Worm (Caenorhabditis elegans): ENCODE results near the gene pus-1.

The pus-1 gene

DNA sequence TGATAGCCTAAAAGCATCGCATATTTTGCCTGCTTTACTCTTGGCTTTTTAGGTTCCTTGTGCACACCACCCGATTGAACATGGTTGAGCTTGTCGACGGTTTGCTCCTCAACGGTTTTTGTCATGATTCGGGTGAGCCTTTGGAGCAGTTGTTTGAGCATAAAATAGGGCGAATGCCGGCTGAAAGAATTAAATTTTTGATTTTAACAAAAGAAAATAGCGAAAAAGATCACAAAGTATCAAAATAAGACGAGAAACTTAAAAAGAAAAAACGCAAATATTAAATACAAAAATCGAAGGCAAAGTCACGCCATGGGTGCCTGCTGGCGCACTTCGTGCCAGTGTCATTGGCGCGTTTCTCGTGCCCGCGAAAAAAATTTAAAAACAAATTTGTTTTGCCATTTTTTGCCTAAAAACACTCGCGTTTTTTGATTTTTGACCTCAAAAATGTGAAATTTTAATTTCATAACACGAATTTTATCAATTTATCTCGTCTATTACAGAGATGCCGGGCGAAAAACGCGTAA, at the start of gene pus-1, which contains the start of gene ctps-1:
Gene pus-1 (minus strand): TSS at position 125 of the 527 bp plus-strand sequence.
Gene ctps-1 (plus strand): TSS at position 51 of the 527 bp plus-strand sequence.
- TF ChIP-seq dao-5 (tag; optimal IDR thresholded peaks at IDR 0.05) = no peak
- TF ChIP-seq W03F9.2 (tag; optimal IDR thresholded peaks at IDR 0.05) = peak; percentile 59

DNA sequence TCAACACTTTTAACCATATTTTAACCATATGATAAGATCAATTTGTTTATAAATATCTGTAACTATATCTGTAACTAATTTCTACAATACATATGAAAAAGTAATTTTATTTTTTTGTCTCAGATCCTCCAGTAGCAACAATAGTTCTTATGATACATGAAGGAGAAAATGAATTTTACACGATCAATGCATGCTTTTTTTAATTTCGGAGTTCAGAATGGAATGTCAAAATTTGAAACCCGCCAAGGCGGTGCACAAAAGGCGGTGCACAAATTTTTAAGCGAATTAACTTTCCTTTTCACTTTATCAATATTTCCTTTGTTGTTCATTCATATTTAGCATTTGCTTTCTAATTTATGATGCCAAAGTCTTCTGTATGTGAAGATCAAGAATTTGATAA, 48.2 kb upstream of the pus-1 start, which contains the start of gene clec-25:
Gene clec-25 (plus strand): TSS at position 301 of the 400 bp plus-strand sequence.
- no peak for TF ChIP-seq W03F9.2 (tag; optimal IDR thresholded peaks at IDR 0.05)
- no peak for TF ChIP-seq him-1 (tag; optimal IDR thresholded peaks at IDR 0.05)
- no peak for TF ChIP-seq dao-5 (tag; optimal IDR thresholded peaks at IDR 0.05)

DNA sequence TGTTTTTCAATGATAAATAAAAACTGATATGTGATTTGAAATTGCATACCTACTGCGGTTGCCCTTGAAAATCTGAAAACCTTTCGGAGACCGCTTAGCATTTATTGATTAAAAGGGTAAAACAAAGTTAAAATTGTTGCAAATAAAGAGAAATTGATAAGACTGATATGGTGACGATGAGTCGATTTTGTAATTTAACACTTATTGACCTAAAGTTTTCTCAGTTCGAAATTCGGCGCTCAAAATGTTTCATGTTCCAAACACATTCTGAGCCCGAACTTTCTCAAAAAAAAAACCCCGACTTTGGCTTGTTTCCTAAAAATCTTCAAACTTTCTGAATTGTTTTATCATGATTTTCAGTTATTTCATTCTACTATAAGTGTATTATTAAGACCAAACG, 46.2 kb upstream of the pus-1 start, which contains the start of gene clec-40:
Gene clec-40 (minus strand): TSS at position 101 of the 400 bp plus-strand sequence.
- no peak for TF ChIP-seq him-1 (tag; optimal IDR thresholded peaks at IDR 0.05)

DNA sequence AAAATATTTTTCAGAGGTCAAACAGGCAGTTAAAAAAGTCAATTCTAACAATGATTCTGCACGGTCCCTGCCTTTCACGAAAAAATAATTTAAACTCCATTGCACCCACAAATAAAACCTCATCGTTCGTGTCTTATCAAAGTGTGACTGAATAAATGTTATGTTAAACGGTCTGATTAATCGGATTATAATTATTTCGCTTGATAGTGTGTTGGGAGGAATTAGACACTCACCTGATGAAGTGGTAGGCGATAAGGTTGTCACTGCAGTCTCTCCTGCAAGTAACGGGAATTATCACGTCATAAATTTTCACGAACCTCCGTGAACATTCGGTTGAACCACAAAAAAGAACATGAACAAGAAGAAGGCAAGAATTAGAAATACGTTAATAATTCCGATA, 45.5 kb upstream of the pus-1 start:
- TF ChIP-seq W03F9.2 (tag; optimal IDR thresholded peaks at IDR 0.05) (no peak), dao-5 (tag; optimal IDR thresholded peaks at IDR 0.05) (no peak), him-1 (tag; optimal IDR thresholded peaks at IDR 0.05) (no peak)

DNA sequence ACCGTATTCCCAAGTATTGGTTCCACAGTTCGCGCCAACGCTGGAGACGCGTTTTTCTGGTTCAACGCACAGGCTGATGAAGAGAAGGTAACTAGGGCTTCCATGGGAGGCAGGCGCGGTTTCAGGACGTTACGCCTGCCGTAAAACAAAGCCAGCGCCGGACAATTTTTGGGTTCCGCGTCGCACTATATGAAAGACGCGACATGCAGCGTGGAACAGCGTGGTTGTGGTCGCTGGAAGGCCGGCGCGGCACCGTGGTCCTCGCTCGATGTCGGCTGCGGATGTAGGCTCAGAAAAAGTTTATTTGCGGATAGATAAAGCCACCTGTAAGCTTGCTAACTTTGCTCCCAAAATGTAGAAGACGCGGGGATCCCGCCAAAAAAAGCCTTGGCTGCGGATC, 43.7 kb upstream of the pus-1 start:
- TF ChIP-seq W03F9.2 (tag; optimal IDR thresholded peaks at IDR 0.05) (no peak), dao-5 (tag; optimal IDR thresholded peaks at IDR 0.05) (no peak), him-1 (tag; optimal IDR thresholded peaks at IDR 0.05) (no peak)

DNA sequence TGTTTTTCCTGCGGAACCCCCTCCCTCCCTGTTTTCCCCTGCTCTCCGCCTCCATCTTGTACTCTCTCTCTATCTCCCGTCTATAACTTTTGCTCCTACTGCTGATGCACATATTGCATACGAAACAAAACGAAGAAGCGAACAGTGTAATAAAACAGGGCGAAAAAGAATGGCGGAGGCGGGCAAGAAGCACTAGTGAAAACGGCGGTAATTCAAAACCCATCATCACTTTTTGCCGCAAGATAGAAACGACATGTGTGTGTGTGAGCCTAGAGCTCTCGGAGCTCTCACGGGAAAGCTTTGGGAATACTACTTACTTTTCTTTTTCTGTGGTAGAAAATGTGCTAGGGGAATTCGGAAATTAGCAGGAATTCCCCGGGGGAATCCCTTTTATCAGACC, 41.3 kb upstream of the pus-1 start:
- TF ChIP-seq dao-5 (tag; optimal IDR thresholded peaks at IDR 0.05) = no peak
- TF ChIP-seq him-1 (tag; optimal IDR thresholded peaks at IDR 0.05) = no peak
- no peak for TF ChIP-seq W03F9.2 (tag; optimal IDR thresholded peaks at IDR 0.05)

DNA sequence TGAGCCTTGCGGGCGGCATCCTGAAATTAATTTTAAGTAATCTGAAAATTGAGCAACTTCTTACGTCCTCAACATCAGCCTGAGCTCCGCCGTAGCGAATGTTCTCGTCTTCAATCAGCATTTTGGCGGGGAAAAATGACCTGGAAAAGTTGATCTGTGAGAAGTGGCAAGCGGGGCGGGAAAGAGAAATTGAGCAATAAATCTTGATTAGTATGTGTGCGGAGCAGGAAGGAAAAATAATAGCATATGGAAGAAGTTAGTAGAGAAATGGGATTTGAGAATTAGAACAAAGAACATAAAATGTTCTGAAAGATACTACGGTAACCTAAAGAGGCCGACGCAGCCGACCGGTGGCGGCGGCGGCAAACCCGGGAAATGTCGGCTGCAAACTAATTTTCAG, 40.2 kb upstream of the pus-1 start, which contains the start of gene tni-3:
Gene tni-3 (minus strand): TSS at position 140 of the 400 bp plus-strand sequence.
- TF ChIP-seq him-1 (tag; optimal IDR thresholded peaks at IDR 0.05) = no peak
- no peak for TF ChIP-seq W03F9.2 (tag; optimal IDR thresholded peaks at IDR 0.05)
- TF ChIP-seq dao-5 (tag; optimal IDR thresholded peaks at IDR 0.05) = no peak

DNA sequence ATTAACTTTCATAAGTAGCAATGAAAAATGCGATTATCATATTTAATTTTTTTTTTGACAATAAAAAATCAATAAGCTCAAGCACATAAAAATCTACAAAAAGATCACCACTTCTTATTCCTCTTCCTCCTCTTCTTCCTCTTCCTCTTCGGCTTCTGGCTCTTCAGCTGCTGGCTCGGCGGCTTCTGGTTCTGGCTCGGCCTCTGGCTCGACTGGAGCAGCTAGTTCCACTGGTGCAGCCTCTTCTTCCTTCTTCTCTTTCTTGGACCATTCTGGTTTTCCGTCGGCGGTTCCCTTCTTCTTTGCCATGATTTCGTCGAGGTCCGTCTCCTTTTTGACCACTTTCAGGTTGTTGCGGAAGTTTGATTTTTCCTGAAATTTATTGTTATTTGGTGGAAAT, 38.9 kb upstream of the pus-1 start:
- no peak for TF ChIP-seq dao-5 (tag; optimal IDR thresholded peaks at IDR 0.05)
- TF ChIP-seq him-1 (tag; optimal IDR thresholded peaks at IDR 0.05) = no peak
- TF ChIP-seq W03F9.2 (tag; optimal IDR thresholded peaks at IDR 0.05) = no peak

DNA sequence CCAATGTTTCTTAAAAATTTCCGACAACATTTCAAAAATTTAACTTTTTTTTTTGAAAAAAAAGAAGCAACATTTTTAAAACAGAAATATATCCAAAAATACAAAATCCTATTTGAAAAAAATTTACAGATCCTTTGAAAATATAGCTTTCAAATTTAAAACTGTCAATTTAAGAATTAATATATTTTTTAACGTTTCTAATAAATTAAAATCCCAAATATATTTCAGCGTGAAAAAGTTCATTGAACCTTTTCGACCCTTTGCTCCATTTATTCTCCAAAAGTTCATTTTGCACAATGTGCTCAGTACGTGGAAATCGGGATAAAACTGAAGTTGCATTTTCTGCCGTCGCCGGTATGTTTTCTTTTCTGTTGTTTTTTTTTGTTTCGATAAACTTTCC, 38.1 kb upstream of the pus-1 start, which contains the start of gene phy-3:
Gene phy-3 (plus strand): TSS at position 301 of the 400 bp plus-strand sequence.
- TF ChIP-seq him-1 (tag; optimal IDR thresholded peaks at IDR 0.05) (no peak), dao-5 (tag; optimal IDR thresholded peaks at IDR 0.05) (no peak), W03F9.2 (tag; optimal IDR thresholded peaks at IDR 0.05) (no peak)

DNA sequence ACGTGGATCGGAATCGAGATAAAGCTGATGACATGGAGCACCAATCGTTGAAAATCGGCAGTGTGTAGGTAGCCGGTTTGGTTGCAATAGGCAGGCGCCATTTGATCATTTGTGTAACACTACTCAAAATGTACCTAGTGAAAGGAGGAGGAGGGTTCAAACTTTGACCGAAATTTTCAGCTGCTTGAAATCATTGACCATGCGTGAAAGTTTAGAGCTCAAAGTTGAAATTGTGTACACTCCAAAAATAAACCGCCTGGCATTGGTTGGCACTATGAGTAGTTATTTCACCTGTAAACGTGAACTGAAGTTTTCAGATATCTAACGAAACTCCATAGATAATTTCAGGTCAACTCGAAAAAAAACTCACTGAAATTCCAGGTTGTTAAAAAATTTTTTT, 37.2 kb upstream of the pus-1 start, which contains the start of gene srh-215:
Gene srh-215 (minus strand): TSS at position 101 of the 400 bp plus-strand sequence.
- TF ChIP-seq him-1 (tag; optimal IDR thresholded peaks at IDR 0.05) (no peak), W03F9.2 (tag; optimal IDR thresholded peaks at IDR 0.05) (no peak), dao-5 (tag; optimal IDR thresholded peaks at IDR 0.05) (no peak)

DNA sequence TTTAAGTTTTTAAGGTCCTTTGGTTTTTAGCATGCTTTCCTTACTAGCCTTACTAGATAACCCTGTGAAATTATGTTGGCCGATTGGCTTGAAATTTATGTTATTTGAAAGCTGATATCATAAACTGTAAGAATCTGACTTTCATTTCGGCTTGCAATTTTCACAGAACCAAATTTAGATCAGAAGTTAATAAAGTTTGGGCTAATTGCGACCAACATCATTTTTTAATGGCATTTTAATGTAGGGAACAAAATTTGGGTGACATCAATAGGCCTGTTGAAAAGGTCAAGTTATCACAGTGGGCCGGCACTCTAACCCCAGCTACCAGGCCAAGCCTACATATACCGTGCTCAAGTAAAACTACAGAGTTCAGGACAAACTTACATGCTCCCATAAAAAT, 36.6 kb upstream of the pus-1 start:
- no peak for TF ChIP-seq him-1 (tag; optimal IDR thresholded peaks at IDR 0.05)
- TF ChIP-seq W03F9.2 (tag; optimal IDR thresholded peaks at IDR 0.05) = no peak
- no peak for TF ChIP-seq dao-5 (tag; optimal IDR thresholded peaks at IDR 0.05)

DNA sequence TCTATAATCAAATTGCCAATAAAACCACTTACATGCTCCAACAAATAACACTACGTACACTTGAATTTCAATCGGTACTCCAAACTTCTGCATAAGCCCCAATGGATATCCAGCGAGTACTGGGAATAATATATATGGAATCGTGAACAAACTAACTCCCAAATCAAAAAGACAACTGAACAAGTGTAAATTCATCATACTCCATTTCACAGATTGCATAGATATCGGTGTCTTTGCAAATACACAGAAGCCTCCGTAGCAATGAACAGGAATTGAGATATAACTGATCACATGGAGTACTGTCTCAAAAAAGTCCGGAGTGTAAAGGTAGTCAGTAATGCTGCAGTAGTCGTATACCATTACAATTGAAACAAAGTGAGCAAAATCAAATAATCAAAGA, 34.6 kb upstream of the pus-1 start, which contains the start of gene srh-214:
Gene srh-214 (minus strand): TSS at position 360 of the 400 bp plus-strand sequence.
- TF ChIP-seq him-1 (tag; optimal IDR thresholded peaks at IDR 0.05) (no peak), W03F9.2 (tag; optimal IDR thresholded peaks at IDR 0.05) (no peak), dao-5 (tag; optimal IDR thresholded peaks at IDR 0.05) (no peak)

DNA sequence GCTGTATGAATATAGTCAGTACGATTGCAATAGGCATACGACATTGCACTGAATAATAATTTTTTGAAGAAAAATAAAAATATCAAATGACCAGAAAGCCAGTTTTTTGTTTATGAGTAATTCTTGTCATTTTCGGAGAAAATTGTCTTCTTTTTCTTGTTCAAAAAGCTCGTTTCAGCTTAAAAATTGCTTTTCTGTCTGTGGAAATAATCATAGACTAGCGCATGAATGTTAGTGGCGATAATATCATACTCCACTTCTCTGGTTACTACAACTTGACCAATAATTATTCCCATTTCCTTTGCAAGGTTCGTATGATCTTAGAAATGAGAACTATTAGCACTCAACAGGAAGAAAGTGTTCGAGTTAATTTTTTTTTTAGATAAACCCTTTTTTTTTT, 32.7 kb upstream of the pus-1 start, which contains the start of gene srh-216:
Gene srh-216 (minus strand): TSS at position 101 of the 400 bp plus-strand sequence.
- TF ChIP-seq dao-5 (tag; optimal IDR thresholded peaks at IDR 0.05) (no peak), W03F9.2 (tag; optimal IDR thresholded peaks at IDR 0.05) (no peak), him-1 (tag; optimal IDR thresholded peaks at IDR 0.05) (no peak)

DNA sequence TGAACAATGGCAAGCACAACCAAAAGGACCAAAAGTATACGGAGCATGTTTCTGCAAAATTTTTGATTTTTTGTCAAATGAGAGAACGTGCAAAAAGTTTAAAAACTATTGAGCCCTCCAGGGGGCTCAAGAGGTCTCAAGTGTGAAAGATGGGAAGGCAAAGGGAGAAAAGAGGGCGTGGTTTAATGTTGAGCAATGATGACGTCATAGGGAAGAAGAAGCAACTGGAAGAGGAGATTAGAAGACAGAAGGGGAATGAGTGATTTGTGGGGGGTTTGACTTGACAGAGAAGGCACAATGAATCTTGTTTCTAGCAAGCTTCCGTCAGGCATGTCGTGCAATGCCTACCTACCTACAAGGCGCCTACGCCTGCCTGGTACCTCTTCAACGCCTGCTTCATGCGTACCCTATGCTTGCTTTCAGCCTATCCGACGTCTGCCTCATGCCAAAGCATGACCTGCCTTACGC, 26.6 kb upstream of the pus-1 start, which contains the start of gene T20B3.14:
Gene T20B3.14 (minus strand): TSS at position 51 of the 468 bp plus-strand sequence.
- TF ChIP-seq dao-5 (tag; optimal IDR thresholded peaks at IDR 0.05) (no peak), him-1 (tag; optimal IDR thresholded peaks at IDR 0.05) (no peak), W03F9.2 (tag; optimal IDR thresholded peaks at IDR 0.05) (no peak)

DNA sequence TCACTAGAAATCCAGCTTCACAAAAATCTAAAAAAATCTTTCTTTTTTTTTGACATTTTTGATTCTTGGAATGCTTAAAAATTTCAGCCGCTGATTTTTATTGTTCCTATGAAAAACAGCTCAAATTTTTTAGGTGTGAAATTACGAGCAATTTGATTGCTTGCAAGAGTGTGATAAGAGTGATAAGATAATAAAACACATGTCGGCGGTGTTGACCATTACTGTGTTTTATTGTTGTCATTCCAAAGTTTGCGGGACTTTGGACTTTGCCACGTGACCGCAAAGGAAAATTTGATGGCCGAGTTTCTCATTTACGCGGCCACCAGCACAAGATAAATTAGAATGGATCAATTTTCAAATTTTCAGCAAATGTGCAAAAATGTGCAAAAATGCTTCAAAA, 22.0 kb upstream of the pus-1 start:
- TF ChIP-seq W03F9.2 (tag; optimal IDR thresholded peaks at IDR 0.05) (no peak), him-1 (tag; optimal IDR thresholded peaks at IDR 0.05) (no peak), dao-5 (tag; optimal IDR thresholded peaks at IDR 0.05) (no peak)
